Fruit fly (Drosophila melanogaster): ENCODE results near the gene CrebB.

- no peak for TF ChIP-seq CG8478 (optimal IDR thresholded peaks at IDR 0.05)
- TF ChIP-seq CTCF (optimal IDR thresholded peaks at IDR 0.05) = no peak
Measured at dm6 chrX:18320825-18321224, 45.3 kb upstream of the CrebB start, which contains the start of gene CG6023.

Measured in S2 (cell line).